Worm (Caenorhabditis elegans) whole organism, early embryonic: ENCODE results near the gene col-84.

Experiments
- B0310.2 ChIP-seq: sonication (generic microtip); optimal IDR thresholded peaks from 2 replicates; lab custom pipeline; 2016; ENCODE audit warnings: mild to moderate bottlenecking, missing genetic modification characterization, missing compliant biosample characterization
- F13C5.2 ChIP-seq: sonication (generic microtip); optimal IDR thresholded peaks from 2 replicates; lab custom pipeline; 2017; ENCODE audit warnings: mild to moderate bottlenecking, missing genetic modification characterization, inconsistent platforms, missing compliant biosample characterization
- aly-1 ChIP-seq: sonication (generic microtip); optimal IDR thresholded peaks from 2 replicates; lab custom pipeline; 2016; ENCODE audit warnings: missing genetic modification characterization, missing compliant biosample characterization
- ama-1 ChIP-seq: fragments of 150-350 bp; optimal IDR thresholded peaks from 2 replicates; lab custom pipeline; 2014
- ceh-13 ChIP-seq: fragments of 200-800 bp; sonication (Bioruptor generic); optimal IDR thresholded peaks from 2 replicates; lab custom pipeline; 2018; ENCODE audit warnings: mild to moderate bottlenecking, missing genetic modification characterization, missing compliant biosample characterization
- ceh-36 ChIP-seq: sonication (generic microtip); optimal IDR thresholded peaks from 2 replicates; lab custom pipeline; 2016; ENCODE audit warnings: missing genetic modification characterization, inconsistent platforms, missing compliant biosample characterization
- ets-7 ChIP-seq: sonication (generic microtip); optimal IDR thresholded peaks from 2 replicates; lab custom pipeline; 2016; ENCODE audit warnings: missing genotype, missing genetic modification characterization, missing compliant biosample characterization
- flt-1 ChIP-seq: fragments of 200-800 bp; sonication (Bioruptor generic); IDR thresholded peaks from 2 replicates; pipeline ENCODE4 v1.3.6; 2022; ENCODE audit warnings: missing genetic modification characterization, missing compliant biosample characterization
- hmbx-1 ChIP-seq: sonication (generic microtip); optimal IDR thresholded peaks from 2 replicates; lab custom pipeline; 2016; ENCODE audit warnings: mild to moderate bottlenecking, missing genetic modification characterization, missing compliant biosample characterization
- hmg-4 ChIP-seq: fragments of 200-800 bp; sonication (Bioruptor generic); optimal IDR thresholded peaks from 2 replicates; lab custom pipeline; 2018; ENCODE audit warnings: mild to moderate bottlenecking, missing genetic modification characterization, missing compliant biosample characterization
- hnd-1 ChIP-seq: sonication (generic microtip); optimal IDR thresholded peaks from 2 replicates; lab custom pipeline; 2016; ENCODE audit warnings: missing genetic modification characterization, missing compliant biosample characterization
- pes-1 ChIP-seq: fragments of 200-800 bp; sonication (Bioruptor generic); IDR thresholded peaks from 2 replicates; pipeline ENCODE4 v1.3.6; 2022; ENCODE audit warnings: missing genetic modification reagents, missing genetic modification characterization, missing compliant biosample characterization
- scrt-1 ChIP-seq: fragments of 200-800 bp; sonication (Bioruptor generic); IDR thresholded peaks from 2 replicates; pipeline ENCODE4 v1.3.6; 2022; ENCODE audit warnings: missing genetic modification characterization, missing compliant biosample characterization
- sea-1 ChIP-seq: fragments of 200-800 bp; sonication (Bioruptor generic); conservative IDR thresholded peaks from 2 replicates; pipeline ENCODE4 v1.3.6; 2022; ENCODE audit warnings: missing genetic modification characterization, missing compliant biosample characterization
- tbx-11 ChIP-seq: fragments of 200-800 bp; sonication (Bioruptor generic); IDR thresholded peaks from 2 replicates; pipeline ENCODE4 v1.3.6; 2022; ENCODE audit warnings: missing genetic modification characterization, missing compliant biosample characterization
- tbx-37 ChIP-seq: fragments of 200-800 bp; sonication (Bioruptor generic); conservative IDR thresholded peaks from 2 replicates; pipeline ENCODE4 v1.3.6; 2022; ENCODE audit warnings: missing genetic modification reagents, missing genetic modification characterization, missing compliant biosample characterization
- tra-4 ChIP-seq: sonication (generic microtip); optimal IDR thresholded peaks from 2 replicates; lab custom pipeline; 2017; ENCODE audit warnings: missing genetic modification characterization, missing compliant biosample characterization

Gene col-84

DNA sequence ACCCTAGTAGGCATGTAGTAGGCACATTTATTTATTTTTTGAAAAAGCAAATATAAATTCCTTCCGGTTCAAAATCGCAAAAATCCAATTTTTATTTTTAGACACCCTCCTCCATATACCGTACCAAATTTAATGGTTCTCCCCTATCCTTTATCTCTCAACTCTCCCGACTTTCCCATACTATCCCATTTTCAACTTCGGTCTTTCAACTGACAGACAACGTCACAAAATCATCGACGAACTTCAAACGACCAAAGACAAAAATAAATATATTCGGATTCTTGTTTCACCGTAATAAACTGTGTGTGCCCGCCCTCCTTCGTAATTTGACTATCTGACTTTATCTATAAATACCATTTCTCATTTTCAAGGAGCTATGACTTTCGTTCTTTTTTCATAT, 33.1 kb upstream of the col-84 start, which contains the start of gene T27D12.6:
Gene T27D12.6 (plus strand): TSS at position 301 of the 400 bp plus-strand sequence.
- TF ChIP-seq hnd-1 (tag; lab: Kevin White, UChicago), result no peak
- TF ChIP-seq flt-1, result no peak
- TF ChIP-seq tbx-37 (GFP tag; lab: Robert Waterston, UW), result no peak
- no peak for TF ChIP-seq scrt-1 (GFP tag; lab: Robert Waterston, UW)
- TF ChIP-seq aly-1 (tag; lab: Kevin White, UChicago), result no peak
- no peak for TF ChIP-seq tra-4 (tag; lab: Kevin White, UChicago)
- TF ChIP-seq B0310.2 (tag; lab: Kevin White, UChicago), result no peak
- no peak for TF ChIP-seq F13C5.2 (tag; lab: Kevin White, UChicago)
- no peak for TF ChIP-seq hmg-4 (GFP tag; lab: Kevin White, UChicago)
- no peak for TF ChIP-seq sea-1 (GFP tag; lab: Robert Waterston, UW)
- no peak for TF ChIP-seq tbx-11 (GFP tag; lab: Robert Waterston, UW)
- no peak for TF ChIP-seq ceh-13 (GFP tag; lab: Kevin White, UChicago)
- TF ChIP-seq pes-1 (GFP tag; lab: Robert Waterston, UW), result no peak

DNA sequence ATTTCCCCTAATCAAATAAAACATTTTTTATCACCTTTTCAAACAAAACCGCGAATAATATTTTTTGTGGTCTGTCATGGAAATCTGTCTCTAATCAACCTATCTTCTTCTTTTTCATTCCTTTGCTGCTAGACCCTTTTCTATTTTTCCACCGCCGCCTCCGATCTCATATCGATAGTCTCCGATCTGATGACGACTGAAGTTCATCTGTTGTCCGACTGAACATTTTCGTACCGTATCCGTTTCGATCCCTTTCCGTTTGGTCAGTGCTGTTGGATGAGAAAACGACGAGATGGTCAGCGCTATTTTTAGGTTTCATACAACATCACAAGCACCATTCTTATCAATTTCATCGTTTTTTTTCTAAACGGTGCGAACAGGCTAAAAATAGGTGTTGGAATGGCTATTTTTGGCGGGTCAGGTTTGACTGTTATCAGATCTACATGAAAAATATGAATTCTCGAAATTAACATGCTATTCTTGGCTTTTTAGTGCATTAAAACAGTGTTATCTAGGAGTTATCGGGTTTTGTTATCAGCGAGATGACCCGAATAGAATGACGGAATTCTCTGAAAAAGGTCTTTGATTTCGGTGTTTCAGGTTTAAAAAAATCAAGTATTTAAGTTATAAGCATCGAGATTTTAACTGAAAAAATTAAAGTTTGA, 31.6 kb upstream of the col-84 start:
- TF ChIP-seq hmbx-1 (tag; lab: Kevin White, UChicago), result no peak
- TF ChIP-seq tbx-11 (GFP tag; lab: Robert Waterston, UW), result no peak
- TF ChIP-seq ceh-13 (GFP tag; lab: Kevin White, UChicago), result no peak
- no peak for TF ChIP-seq tbx-37 (GFP tag; lab: Robert Waterston, UW)
- no peak for TF ChIP-seq F13C5.2 (tag; lab: Kevin White, UChicago)
- TF ChIP-seq ceh-36 (tag; lab: Kevin White, UChicago), result no peak
- no peak for TF ChIP-seq B0310.2 (tag; lab: Kevin White, UChicago)

DNA sequence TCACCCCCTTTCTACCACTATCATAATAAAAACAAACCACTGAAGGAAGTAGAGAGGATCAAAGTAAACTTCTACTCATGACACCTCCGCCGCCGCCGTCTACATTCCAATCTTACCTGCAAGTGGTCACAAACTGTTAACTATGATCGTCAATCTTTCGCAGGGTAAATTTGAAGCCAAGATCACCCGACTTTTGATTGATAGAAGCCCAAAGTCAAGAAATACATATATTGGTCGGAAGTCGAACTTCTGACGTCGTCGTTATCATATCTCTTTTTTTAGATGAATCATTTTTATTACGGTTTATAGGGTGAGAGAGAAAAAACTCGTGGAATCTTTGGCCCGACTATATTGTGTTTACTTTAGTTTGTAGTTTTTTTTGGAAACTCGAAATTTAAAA, 30.0 kb upstream of the col-84 start:
- no peak for TF ChIP-seq tbx-37 (GFP tag; lab: Robert Waterston, UW)
- no peak for TF ChIP-seq B0310.2 (tag; lab: Kevin White, UChicago)
- no peak for TF ChIP-seq aly-1 (tag; lab: Kevin White, UChicago)
- TF ChIP-seq ets-7, result no peak
- no peak for TF ChIP-seq ama-1 (lab: Kevin White, UChicago)
- TF ChIP-seq hmg-4 (GFP tag; lab: Kevin White, UChicago), result no peak
- TF ChIP-seq F13C5.2 (tag; lab: Kevin White, UChicago), result no peak
- no peak for TF ChIP-seq scrt-1 (GFP tag; lab: Robert Waterston, UW)
- TF ChIP-seq ceh-13 (GFP tag; lab: Kevin White, UChicago), result no peak
- TF ChIP-seq hmbx-1 (tag; lab: Kevin White, UChicago), result no peak
- no peak for TF ChIP-seq ceh-36 (tag; lab: Kevin White, UChicago)
- TF ChIP-seq sea-1 (GFP tag; lab: Robert Waterston, UW), result no peak
- TF ChIP-seq flt-1, result no peak
- no peak for TF ChIP-seq hnd-1 (tag; lab: Kevin White, UChicago)
- no peak for TF ChIP-seq tra-4 (tag; lab: Kevin White, UChicago)
- TF ChIP-seq tbx-11 (GFP tag; lab: Robert Waterston, UW), result no peak
- no peak for TF ChIP-seq pes-1 (GFP tag; lab: Robert Waterston, UW)

DNA sequence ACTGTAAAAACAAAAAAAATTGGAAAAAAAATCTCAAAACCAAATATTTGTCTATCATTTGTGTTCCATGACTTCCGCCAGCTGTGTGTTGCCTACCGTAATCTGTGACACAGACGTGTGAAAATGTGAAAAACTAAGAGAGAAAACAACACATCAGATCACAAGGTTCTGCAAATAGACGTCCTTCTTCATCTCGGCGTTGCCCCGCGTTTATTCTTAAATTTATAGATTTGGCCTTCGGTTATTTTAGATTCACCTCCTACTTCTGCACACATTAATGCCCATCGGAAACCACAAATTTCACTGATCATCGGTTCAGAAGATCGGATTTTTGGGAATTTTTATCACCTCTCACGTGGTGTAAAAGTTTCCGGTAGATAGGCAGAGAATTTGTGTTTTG, 29.2 kb upstream of the col-84 start:
- TF ChIP-seq ets-7 (no peak), sea-1 (GFP tag; lab: Robert Waterston, UW) (no peak), ceh-36 (tag; lab: Kevin White, UChicago) (no peak), tra-4 (tag; lab: Kevin White, UChicago) (no peak), ceh-13 (GFP tag; lab: Kevin White, UChicago) (no peak), B0310.2 (tag; lab: Kevin White, UChicago) (no peak), aly-1 (tag; lab: Kevin White, UChicago) (no peak), tbx-11 (GFP tag; lab: Robert Waterston, UW) (no peak), flt-1 (no peak), F13C5.2 (tag; lab: Kevin White, UChicago) (no peak), scrt-1 (GFP tag; lab: Robert Waterston, UW) (no peak), hmbx-1 (tag; lab: Kevin White, UChicago) (no peak), tbx-37 (GFP tag; lab: Robert Waterston, UW) (no peak), hmg-4 (GFP tag; lab: Kevin White, UChicago) (no peak), pes-1 (GFP tag; lab: Robert Waterston, UW) (no peak), ama-1 (lab: Kevin White, UChicago) (no peak), hnd-1 (tag; lab: Kevin White, UChicago) (no peak)

DNA sequence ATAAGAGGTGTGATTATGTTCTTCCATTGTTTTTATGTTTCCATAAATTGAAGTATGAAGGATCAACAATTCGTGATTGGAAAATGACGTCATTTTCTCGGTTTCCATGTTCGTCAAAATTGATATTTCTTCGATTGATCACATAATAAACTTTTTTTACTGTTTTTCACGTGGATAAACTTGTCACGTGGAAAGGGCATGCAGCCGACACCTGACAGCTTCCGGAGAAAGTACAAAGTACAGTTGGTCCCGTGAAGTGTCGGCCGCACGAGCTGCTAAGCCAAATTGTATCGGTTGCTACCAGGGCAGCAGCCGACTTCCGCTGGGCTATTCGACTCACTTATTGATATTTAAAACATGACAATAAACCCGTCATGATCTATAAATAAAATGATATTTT, 26.7 kb upstream of the col-84 start:
- no peak for TF ChIP-seq tbx-11 (GFP tag; lab: Robert Waterston, UW)
- no peak for TF ChIP-seq hmbx-1 (tag; lab: Kevin White, UChicago)
- no peak for TF ChIP-seq B0310.2 (tag; lab: Kevin White, UChicago)
- TF ChIP-seq aly-1 (tag; lab: Kevin White, UChicago), result no peak
- no peak for TF ChIP-seq F13C5.2 (tag; lab: Kevin White, UChicago)

DNA sequence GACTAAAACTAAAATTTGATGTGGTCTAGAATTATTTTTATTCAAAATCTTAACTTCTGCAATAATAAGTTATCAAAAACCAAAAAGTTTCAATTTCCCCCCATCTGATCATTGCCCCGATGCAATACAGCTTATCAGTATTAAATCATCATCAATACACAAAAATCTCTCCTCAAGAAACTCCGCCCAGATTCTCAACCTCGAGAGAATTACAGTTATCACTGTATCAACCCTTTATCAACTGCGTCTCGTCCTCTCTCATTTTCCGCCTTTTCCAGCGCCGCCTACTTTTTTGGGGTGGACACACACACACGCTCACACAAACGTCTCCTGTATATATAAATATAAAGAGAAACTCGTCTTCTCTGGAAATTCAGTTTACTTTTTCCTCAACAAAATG, 26.0 kb upstream of the col-84 start, which contains the start of gene T27D12.1:
Gene T27D12.1 (plus strand): TSS at position 301 of the 400 bp plus-strand sequence.
- no peak for TF ChIP-seq ets-7
- no peak for TF ChIP-seq hnd-1 (tag; lab: Kevin White, UChicago)
- TF ChIP-seq flt-1, result no peak
- TF ChIP-seq F13C5.2 (tag; lab: Kevin White, UChicago), result no peak
- TF ChIP-seq aly-1 (tag; lab: Kevin White, UChicago), result no peak
- no peak for TF ChIP-seq ceh-13 (GFP tag; lab: Kevin White, UChicago)
- no peak for TF ChIP-seq scrt-1 (GFP tag; lab: Robert Waterston, UW)
- TF ChIP-seq ceh-36 (tag; lab: Kevin White, UChicago), result no peak
- no peak for TF ChIP-seq ama-1 (lab: Kevin White, UChicago)
- TF ChIP-seq tra-4 (tag; lab: Kevin White, UChicago), result no peak
- TF ChIP-seq hmbx-1 (tag; lab: Kevin White, UChicago), result no peak
- TF ChIP-seq sea-1 (GFP tag; lab: Robert Waterston, UW), result no peak
- TF ChIP-seq B0310.2 (tag; lab: Kevin White, UChicago), result no peak
